ENCODE assay signal across 6 worm cellular contexts in the genomic region with DNA sequence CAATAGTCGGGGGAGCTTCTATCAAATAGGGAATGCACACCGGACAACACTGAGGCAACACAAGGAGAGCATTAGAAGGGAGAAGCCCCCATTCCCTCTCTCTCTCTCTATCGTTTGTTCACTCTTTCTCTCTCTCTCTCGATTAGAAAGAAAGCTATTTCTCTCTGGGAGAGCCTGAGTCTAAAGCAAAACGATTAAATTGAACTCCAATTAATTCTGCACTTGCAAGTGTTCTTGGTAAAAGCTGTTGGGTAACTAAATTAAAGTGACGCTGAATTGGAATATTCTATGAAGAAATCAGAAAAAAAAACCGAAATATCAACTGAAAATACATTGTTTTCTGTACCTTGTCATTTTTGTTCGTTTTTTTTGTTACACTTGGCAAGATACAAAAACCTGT.
TF ChIP-seq lines count a peak whose summit lies in the region.

No protein-coding gene starts in this region.

TF ChIP-seq in whole organism, L1 larva, 84 proteins besides CTCF, POLR2A, EP300 and RAD21:
- TF ChIP-seq zip-4 (GFP tag; optimal IDR thresholded peaks at IDR 0.05; lab: Kevin White, UChicago) (no peak), efl-1 (optimal IDR thresholded peaks at IDR 0.05; lab: Kevin White, UChicago) (no peak), efl-1 (GFP tag; optimal IDR thresholded peaks at IDR 0.05 in 1 of 2; lab: Kevin White, UChicago) (peak in 1 of 2 experiments; percentile 78), ets-5 (GFP tag; IDR thresholded peaks at IDR 0.05; lab: Robert Waterston, UW) (no peak), nhr-47 (tag; optimal IDR thresholded peaks at IDR 0.05; lab: Kevin White, UChicago) (no peak), elt-2 (tag; optimal IDR thresholded peaks at IDR 0.05; lab: Kevin White, UChicago) (no peak), egl-27 (tag; optimal IDR thresholded peaks at IDR 0.05; lab: Kevin White, UChicago) (no peak), irx-1 (tag; optimal IDR thresholded peaks at IDR 0.05; lab: Kevin White, UChicago) (no peak), lin-14 (GFP tag; optimal IDR thresholded peaks at IDR 0.05; lab: Kevin White, UChicago) (peak; percentile 49), ceh-88 (GFP tag; IDR thresholded peaks at IDR 0.05; lab: Robert Waterston, UW) (no peak), ceh-90 (tag; optimal IDR thresholded peaks at IDR 0.05; lab: Kevin White, UChicago) (no peak), ceh-8 (GFP tag; optimal IDR thresholded peaks at IDR 0.05; lab: Kevin White, UChicago) (no peak), fkh-8 (tag; optimal IDR thresholded peaks at IDR 0.05; lab: Kevin White, UChicago) (no peak)

TF ChIP-seq in whole organism, L2 larva, 48 proteins besides CTCF, POLR2A, EP300 and RAD21:
- TF ChIP-seq fos-1 (tag; optimal IDR thresholded peaks at IDR 0.05; lab: Kevin White, UChicago) (no peak), lin-13 (GFP tag; optimal IDR thresholded peaks at IDR 0.05; lab: Kevin White, UChicago) (no peak), elt-1 (tag; optimal IDR thresholded peaks at IDR 0.05; lab: Kevin White, UChicago) (no peak), nhr-11 (tag; optimal IDR thresholded peaks at IDR 0.05; lab: Kevin White, UChicago) (no peak), nhr-129 (tag; optimal IDR thresholded peaks at IDR 0.05; lab: Kevin White, UChicago) (peak; percentile 1), lin-11 (tag; optimal IDR thresholded peaks at IDR 0.05; lab: Kevin White, UChicago) (no peak), nhr-77 (tag; optimal IDR thresholded peaks at IDR 0.05; lab: Kevin White, UChicago) (no peak), ama-1 (optimal IDR thresholded peaks at IDR 0.05; lab: Kevin White, UChicago) (no peak), C34F6.9 (tag; optimal IDR thresholded peaks at IDR 0.05; lab: Kevin White, UChicago) (no peak), nhr-21 (tag; optimal IDR thresholded peaks at IDR 0.05; lab: Kevin White, UChicago) (no peak), mdl-1 (tag; optimal IDR thresholded peaks at IDR 0.05; lab: Kevin White, UChicago) (no peak), aly-2 (tag; optimal IDR thresholded peaks at IDR 0.05; lab: Kevin White, UChicago) (no peak), unc-55 (GFP tag; optimal IDR thresholded peaks at IDR 0.05; lab: Kevin White, UChicago) (peak; percentile 2), unc-39 (tag; optimal IDR thresholded peaks at IDR 0.05; lab: Kevin White, UChicago) (no peak), ztf-4 (tag; optimal IDR thresholded peaks at IDR 0.05; lab: Kevin White, UChicago) (no peak)

TF ChIP-seq in whole organism, L3 larva, 47 proteins besides CTCF, POLR2A, EP300 and RAD21:
- TF ChIP-seq mdl-1 (tag; optimal IDR thresholded peaks at IDR 0.05; lab: Kevin White, UChicago): no peak
- TF ChIP-seq pha-4 (tag; optimal IDR thresholded peaks at IDR 0.05; lab: Kevin White, UChicago): peak; percentile 44
- peak; percentile 16 for TF ChIP-seq nfya-1 (tag; optimal IDR thresholded peaks at IDR 0.05; lab: Kevin White, UChicago; ENCODE audit: insufficient read depth)

TF ChIP-seq in whole organism, L4 larva, 104 proteins besides CTCF, POLR2A, EP300 and RAD21:
- peak; percentile 14 for TF ChIP-seq hlh-11 (tag; optimal IDR thresholded peaks at IDR 0.05; lab: Kevin White, UChicago)
- TF ChIP-seq mes-2 (tag; optimal IDR thresholded peaks at IDR 0.05; lab: Kevin White, UChicago; ENCODE audit: poor library complexity, severe bottlenecking): peak; percentile 27
- TF ChIP-seq pha-4 (GFP tag; IDR thresholded peaks at IDR 0.05; lab: Robert Waterston, UW): no peak
- TF ChIP-seq pha-4 (tag; optimal IDR thresholded peaks at IDR 0.05; lab: Kevin White, UChicago): peak; percentile 45
- no peak for TF ChIP-seq cey-2 (tag; optimal IDR thresholded peaks at IDR 0.05; lab: Kevin White, UChicago; ENCODE audit: borderline replicate concordance, insufficient read depth)
- TF ChIP-seq Y48G9A.11 (GFP tag; IDR thresholded peaks at IDR 0.05; lab: Robert Waterston, UW): no peak
- no peak for TF ChIP-seq F10B5.3 (tag; optimal IDR thresholded peaks at IDR 0.05; lab: Kevin White, UChicago)
- TF ChIP-seq nhr-41 (GFP tag; IDR thresholded peaks at IDR 0.05; lab: Robert Waterston, UW): no peak
- TF ChIP-seq nhr-6 (tag; optimal IDR thresholded peaks at IDR 0.05; lab: Kevin White, UChicago): no peak
- TF ChIP-seq ZK546.5 (tag; optimal IDR thresholded peaks at IDR 0.05; lab: Kevin White, UChicago): no peak
- no peak for TF ChIP-seq pqm-1 (tag; optimal IDR thresholded peaks at IDR 0.05; lab: Kevin White, UChicago)

TF ChIP-seq in whole organism, late embryonic, 69 proteins besides CTCF, POLR2A, EP300 and RAD21:
- no peak for TF ChIP-seq K09A11.1 (tag; optimal IDR thresholded peaks at IDR 0.05; lab: Kevin White, UChicago; ENCODE audit: insufficient read depth)
- TF ChIP-seq ceh-31 (tag; optimal IDR thresholded peaks at IDR 0.05; lab: Kevin White, UChicago): peak; percentile 13
- TF ChIP-seq unc-42 (tag; optimal IDR thresholded peaks at IDR 0.05; lab: Kevin White, UChicago): peak; percentile 77
- peak; percentile 13 for TF ChIP-seq ttx-3 (tag; optimal IDR thresholded peaks at IDR 0.05; lab: Kevin White, UChicago)
- TF ChIP-seq tbx-2 (tag; optimal IDR thresholded peaks at IDR 0.05; lab: Kevin White, UChicago): peak; percentile 7
- TF ChIP-seq F13H6.1 (tag; optimal IDR thresholded peaks at IDR 0.05; lab: Kevin White, UChicago): peak; percentile 2

TF ChIP-seq in whole organism, mixed stage, embryonic, 35 proteins besides CTCF, POLR2A, EP300 and RAD21:
- TF ChIP-seq drap-1 (GFP tag; optimal IDR thresholded peaks at IDR 0.05; lab: Kevin White, UChicago): no peak
- TF ChIP-seq mls-2 (tag; optimal IDR thresholded peaks at IDR 0.05; lab: Kevin White, UChicago): no peak
- TF ChIP-seq unc-120 (tag; optimal IDR thresholded peaks at IDR 0.05; lab: Kevin White, UChicago; ENCODE audit: poor library complexity, severe bottlenecking): peak; percentile 44
- TF ChIP-seq ceh-39 (tag; optimal IDR thresholded peaks at IDR 0.05; lab: Kevin White, UChicago): no peak
- peak; percentile 92 for TF ChIP-seq ces-1 (GFP tag; optimal IDR thresholded peaks at IDR 0.05; lab: Kevin White, UChicago)
